Worm (Caenorhabditis elegans): Measurements from ENCODE around the gene trpp-5.

Gene trpp-5

ce11 chrII:12211652-12212245 is 9.6 kb upstream of the trpp-5 start (continued):
- no peak for TF ChIP-seq attf-6 (GFP tag; IDR thresholded peaks at IDR 0.05)
- TF ChIP-seq snpc-1.3 (tag; optimal IDR thresholded peaks at IDR 0.05; ENCODE audit: insufficient read depth): no peak
- no peak for TF ChIP-seq F33H1.4 (GFP tag; IDR thresholded peaks at IDR 0.05)
- no peak for TF ChIP-seq B0261.1 (tag; optimal IDR thresholded peaks at IDR 0.05)
- no peak for TF ChIP-seq ceh-79 (tag; optimal IDR thresholded peaks at IDR 0.05)
- TF ChIP-seq ceh-40 (GFP tag; IDR thresholded peaks at IDR 0.05): no peak
- no peak for TF ChIP-seq Y79H2A.3 (GFP tag; conservative IDR thresholded peaks at IDR 0.05)
- TF ChIP-seq ekl-4 (GFP tag; IDR thresholded peaks at IDR 0.05): peak; percentile 34; the same call in 1 of the 2 replicates
- no peak for TF ChIP-seq lin-40 (tag; optimal IDR thresholded peaks at IDR 0.05)
- no peak for TF ChIP-seq gei-17 (GFP tag; optimal IDR thresholded peaks at IDR 0.05)
- no peak for TF ChIP-seq ztf-3 (GFP tag; optimal IDR thresholded peaks at IDR 0.05)
- no peak for TF ChIP-seq F22D6.2 (tag; optimal IDR thresholded peaks at IDR 0.05)
- no peak for TF ChIP-seq K11D2.4 (GFP tag; IDR thresholded peaks at IDR 0.05)
- no peak for TF ChIP-seq bed-2 (GFP tag; IDR thresholded peaks at IDR 0.05)
- TF ChIP-seq repo-1 (tag; optimal IDR thresholded peaks at IDR 0.05): peak; percentile 12
- TF ChIP-seq him-1 (tag; optimal IDR thresholded peaks at IDR 0.05): no peak
- TF ChIP-seq B0019.2 (GFP tag; conservative IDR thresholded peaks at IDR 0.05): no peak
- no peak for TF ChIP-seq nhr-80 (tag; optimal IDR thresholded peaks at IDR 0.05)
- no peak for TF ChIP-seq madf-10 (tag; optimal IDR thresholded peaks at IDR 0.05)
- TF ChIP-seq ztf-26 (tag; optimal IDR thresholded peaks at IDR 0.05): no peak
- TF ChIP-seq T07F8.4 (tag; optimal IDR thresholded peaks at IDR 0.05): no peak
- TF ChIP-seq lin-26 (GFP tag; IDR thresholded peaks at IDR 0.05): 0 out of 2 replicates have a peak, but pooled peaks have one; percentile 31
- peak; percentile 79; the same call in 1 of the 2 replicates for TF ChIP-seq egrh-3 (GFP tag; IDR thresholded peaks at IDR 0.05)
- TF ChIP-seq pha-4 (tag; optimal IDR thresholded peaks at IDR 0.05): no peak

ce11 chrII:12208741-12209140 is 6.6 kb upstream of the trpp-5 start:
- TF ChIP-seq lsy-27 (tag; optimal IDR thresholded peaks at IDR 0.05; ENCODE audit: borderline replicate concordance, insufficient read depth) (no peak), somi-1 (GFP tag; optimal IDR thresholded peaks at IDR 0.05) (no peak), sptf-2 (GFP tag; optimal IDR thresholded peaks at IDR 0.05) (no peak), zfh-2 (GFP tag; conservative IDR thresholded peaks at IDR 0.05) (no peak), F57C9.4 (tag; optimal IDR thresholded peaks at IDR 0.05) (no peak), rec-8 (tag; optimal IDR thresholded peaks at IDR 0.05) (no peak), let-526 (GFP tag; IDR thresholded peaks at IDR 0.05) (no peak), unc-130 (GFP tag; optimal IDR thresholded peaks at IDR 0.05) (no peak), gei-17 (GFP tag; optimal IDR thresholded peaks at IDR 0.05) (no peak), ceh-58 (GFP tag; IDR thresholded peaks at IDR 0.05) (no peak), nhr-27 (tag; optimal IDR thresholded peaks at IDR 0.05) (no peak), K11D2.4 (GFP tag; IDR thresholded peaks at IDR 0.05) (no peak), bed-1 (GFP tag; IDR thresholded peaks at IDR 0.05) (no peak), hsf-1 (GFP tag; IDR thresholded peaks at IDR 0.05) (no peak), Y53G8AR.9 (GFP tag; conservative IDR thresholded peaks at IDR 0.05) (0 out of 2 replicates have a peak, but pooled peaks have one; percentile 26), dpff-1 (tag; optimal IDR thresholded peaks at IDR 0.05) (no peak), hrde-1 (tag; optimal IDR thresholded peaks at IDR 0.05; ENCODE audit: borderline replicate concordance) (peak; percentile 28), athp-1 (tag; optimal IDR thresholded peaks at IDR 0.05) (peak; percentile 37), Y56A3A.18 (GFP tag; IDR thresholded peaks at IDR 0.05) (no peak), mxl-1 (tag; optimal IDR thresholded peaks at IDR 0.05) (no peak), cebp-2 (GFP tag; IDR thresholded peaks at IDR 0.05) (no peak), ama-1 (optimal IDR thresholded peaks at IDR 0.05) (no peak), ama-1 (GFP tag; optimal IDR thresholded peaks at IDR 0.05) (peak in 1 of 2 experiments; percentile 10), T07F8.4 (tag; optimal IDR thresholded peaks at IDR 0.05) (no peak), C06A6.2 (GFP tag; conservative IDR thresholded peaks at IDR 0.05) (no peak)
